Fruit fly (Drosophila melanogaster) Kc167 (cell line): ENCODE results near the gene CG5160.

Source experiments
- Myc ChIP-seq: fragments of >200 bp; optimal IDR thresholded peaks from 2 replicates; lab custom pipeline; 2017; ENCODE audit warnings: missing external identifiers
- Sin3A ChIP-seq: fragments of >200 bp; optimal IDR thresholded peaks from 2 replicates; lab custom pipeline; 2018; ENCODE audit warnings: missing external identifiers
- psq ChIP-seq: fragments of >200 bp; optimal IDR thresholded peaks from 2 replicates; lab custom pipeline; 2017; ENCODE audit warnings: missing external identifiers
- ttk ChIP-seq: sonication (Bioruptor generic); optimal IDR thresholded peaks from 2 replicates; lab custom pipeline; 2017; ENCODE audit warnings: missing external identifiers

- TF ChIP-seq psq (lab: Kevin White, UChicago) (no peak), Sin3A (lab: Kevin White, UChicago) (no peak), ttk (lab: Kevin White, UChicago) (no peak), Myc (lab: Kevin White, UChicago) (no peak)
Measured at dm6 chr2L:7433337-7433956, 34.9 kb upstream of the CG5160 start, which contains the start of gene CG5958.
